Worm (Caenorhabditis elegans): ENCODE data around the gene C08E3.1.
"Not testable (repeated sequence)": the region's sequence is repeated elsewhere in the genome, so short reads cannot be mapped to it uniquely, and the experiment has no call there.

DNA sequence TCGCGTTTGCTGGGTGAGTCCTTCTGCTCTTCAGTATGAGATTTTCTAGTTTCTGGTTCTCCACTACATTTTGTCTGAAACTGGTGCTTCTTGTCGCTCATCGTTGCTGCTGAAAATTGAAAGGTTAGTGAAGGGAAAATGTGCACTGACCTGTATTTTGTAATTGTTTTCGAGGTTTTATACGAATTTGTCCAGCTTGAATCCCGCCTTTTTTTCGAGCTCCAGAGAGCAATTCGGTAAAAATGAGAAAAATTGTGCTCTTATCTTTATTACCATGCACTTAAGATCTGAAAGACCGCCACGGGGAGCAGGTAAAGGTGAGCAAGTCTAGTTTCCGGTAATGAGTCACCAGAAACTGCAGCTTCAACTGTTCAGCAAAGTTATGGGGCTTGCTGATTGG is 5.8 kb upstream of the C08E3.1 start, which contains the start of gene C08E3.15:
- TF ChIP-seq nhr-12 (tag; optimal IDR thresholded peaks at IDR 0.05); lin-39 (tag; optimal IDR thresholded peaks at IDR 0.05); zag-1 (tag; optimal IDR thresholded peaks at IDR 0.05); ztf-4 (tag; optimal IDR thresholded peaks at IDR 0.05); mef-2 (tag; optimal IDR thresholded peaks at IDR 0.05); lin-13 (GFP tag; optimal IDR thresholded peaks at IDR 0.05); snpc-4 (tag; optimal IDR thresholded peaks at IDR 0.05); mep-1 (tag; optimal IDR thresholded peaks at IDR 0.05); nhr-28 (tag; optimal IDR thresholded peaks at IDR 0.05): not testable (repeated sequence)
